Comparison of ENCODE assay signal across 8 worm cellular contexts in the genomic region with DNA sequence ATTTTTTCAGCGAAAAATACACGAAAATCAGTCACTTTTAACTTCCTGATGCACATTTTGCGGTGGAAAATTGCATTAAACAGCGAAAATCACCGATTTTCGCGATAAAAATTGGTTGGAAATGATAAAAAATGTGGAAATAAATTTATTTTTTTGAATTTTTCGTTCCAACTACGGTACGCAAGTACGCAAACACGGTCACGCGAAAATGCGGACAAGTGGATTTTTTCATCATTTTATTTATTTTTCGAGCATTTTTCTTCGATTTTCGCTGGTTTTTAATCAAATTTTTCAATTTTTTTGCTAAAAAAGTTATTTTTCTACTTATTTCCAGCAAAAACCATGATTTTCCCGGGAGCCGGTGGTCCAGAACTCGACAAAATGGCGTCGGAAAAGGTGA.
A peak's percentile ranks its signal among the peaks of the same experiment; 100 is the strongest.
TF ChIP-seq lines count a peak whose summit lies in the region.

Gene Y39A3CL.3 (plus strand): TSS at position 335 of the 400 bp plus-strand sequence.

TF ChIP-seq in whole organism, L1 larva, 84 proteins besides CTCF, POLR2A, EP300 and RAD21 (continues in another document):
- TF ChIP-seq lin-35 (GFP tag; optimal IDR thresholded peaks at IDR 0.05; lab: Kevin White, UChicago): peak; percentile 40 to 51
- peak; percentile 95 to 98 for TF ChIP-seq lsy-2 (tag; optimal IDR thresholded peaks at IDR 0.05; lab: Kevin White, UChicago)
- TF ChIP-seq tbx-2 (tag; optimal IDR thresholded peaks at IDR 0.05; lab: Kevin White, UChicago): peak; percentile 9
- TF ChIP-seq dpl-1 (GFP tag; optimal IDR thresholded peaks at IDR 0.05; lab: Kevin White, UChicago): peak in 2 of 3 experiments; percentile 58 to 62
- TF ChIP-seq aly-2 (tag; optimal IDR thresholded peaks at IDR 0.05; lab: Kevin White, UChicago): no peak
- peak; percentile 14 for TF ChIP-seq lin-14 (GFP tag; optimal IDR thresholded peaks at IDR 0.05; lab: Kevin White, UChicago)
- peak; percentile 23 for TF ChIP-seq xbp-1 (tag; optimal IDR thresholded peaks at IDR 0.05; lab: Kevin White, UChicago)
- peak; percentile 25 to 55 for TF ChIP-seq efl-1 (optimal IDR thresholded peaks at IDR 0.05; lab: Kevin White, UChicago)
- TF ChIP-seq efl-1 (GFP tag; optimal IDR thresholded peaks at IDR 0.05 in 1 of 2; lab: Kevin White, UChicago): peak; percentile 66 to 92
- TF ChIP-seq mdl-1 (tag; optimal IDR thresholded peaks at IDR 0.05; lab: Kevin White, UChicago): peak in 1 of 2 experiments; percentile 8

TF ChIP-seq in whole organism, L2 larva, 48 proteins besides CTCF, POLR2A, EP300 and RAD21:
- peak; percentile 92 to 97 for TF ChIP-seq lsy-2 (tag; optimal IDR thresholded peaks at IDR 0.05; lab: Kevin White, UChicago)
- peak; percentile 55 for TF ChIP-seq unc-55 (GFP tag; optimal IDR thresholded peaks at IDR 0.05; lab: Kevin White, UChicago)
- peak; percentile 39 for TF ChIP-seq lin-13 (GFP tag; optimal IDR thresholded peaks at IDR 0.05; lab: Kevin White, UChicago)
- peak; percentile 44 for TF ChIP-seq C34F6.9 (tag; optimal IDR thresholded peaks at IDR 0.05; lab: Kevin White, UChicago)
- TF ChIP-seq ceh-82 (tag; optimal IDR thresholded peaks at IDR 0.05; lab: Kevin White, UChicago): no peak
- TF ChIP-seq unc-62 (GFP tag; optimal IDR thresholded peaks at IDR 0.05; lab: Kevin White, UChicago): no peak
- peak; percentile 46 for TF ChIP-seq gmeb-1 (tag; optimal IDR thresholded peaks at IDR 0.05; lab: Kevin White, UChicago)

TF ChIP-seq in whole organism, L3 larva, 47 proteins besides CTCF, POLR2A, EP300 and RAD21:
- TF ChIP-seq zag-1 (tag; optimal IDR thresholded peaks at IDR 0.05; lab: Kevin White, UChicago) (no peak), nhr-23 (tag; optimal IDR thresholded peaks at IDR 0.05; lab: Kevin White, UChicago) (peak; percentile 2), lin-15B (tag; optimal IDR thresholded peaks at IDR 0.05; lab: Kevin White, UChicago) (peak; percentile 12), nfya-1 (tag; optimal IDR thresholded peaks at IDR 0.05; lab: Kevin White, UChicago; ENCODE audit: insufficient read depth) (peak; percentile 55), pha-4 (tag; optimal IDR thresholded peaks at IDR 0.05; lab: Kevin White, UChicago) (peak; percentile 34)
TF ChIP-seq in whole organism, L3 larva: peak in this region for 4.

TF ChIP-seq in whole organism, L4 larva, 104 proteins besides CTCF, POLR2A, EP300 and RAD21 (continues in another document):
- TF ChIP-seq dpl-1 (GFP tag; optimal IDR thresholded peaks at IDR 0.05; lab: Kevin White, UChicago) (peak; percentile 51), jun-1 (tag; optimal IDR thresholded peaks at IDR 0.05; lab: Kevin White, UChicago) (no peak), tra-1 (GFP tag; IDR thresholded peaks at IDR 0.05; lab: Robert Waterston, UW) (no peak), mes-2 (tag; optimal IDR thresholded peaks at IDR 0.05; lab: Kevin White, UChicago; ENCODE audit: poor library complexity, severe bottlenecking) (peak; percentile 58), mep-1 (tag; optimal IDR thresholded peaks at IDR 0.05; lab: Kevin White, UChicago) (peak; percentile 3), ceh-32 (tag; optimal IDR thresholded peaks at IDR 0.05; lab: Kevin White, UChicago; ENCODE audit: poor library complexity) (no peak), ceh-44 (GFP tag; IDR thresholded peaks at IDR 0.05; lab: Robert Waterston, UW) (no peak), pha-4 (GFP tag; IDR thresholded peaks at IDR 0.05; lab: Robert Waterston, UW) (no peak), pha-4 (tag; optimal IDR thresholded peaks at IDR 0.05; lab: Kevin White, UChicago) (no peak), lsy-2 (tag; optimal IDR thresholded peaks at IDR 0.05; lab: Kevin White, UChicago) (peak; percentile 58 to 97), nhr-28 (tag; optimal IDR thresholded peaks at IDR 0.05; lab: Kevin White, UChicago) (no peak), nhr-237 (tag; optimal IDR thresholded peaks at IDR 0.05; lab: Kevin White, UChicago) (no peak), madf-5 (GFP tag; IDR thresholded peaks at IDR 0.05; lab: Robert Waterston, UW) (no peak)

TF ChIP-seq in whole organism, early embryonic, 17 proteins besides CTCF, POLR2A, EP300 and RAD21:
- TF ChIP-seq F13C5.2 (tag; optimal IDR thresholded peaks at IDR 0.05; lab: Kevin White, UChicago) (peak; percentile 46), pes-1 (GFP tag; IDR thresholded peaks at IDR 0.05; lab: Robert Waterston, UW) (no peak), tra-4 (tag; optimal IDR thresholded peaks at IDR 0.05; lab: Kevin White, UChicago) (no peak)

TF ChIP-seq in whole organism, late embryonic, 69 proteins besides CTCF, POLR2A, EP300 and RAD21:
- TF ChIP-seq pha-4 (tag; optimal IDR thresholded peaks at IDR 0.05; lab: Kevin White, UChicago): no peak
- peak; percentile 5 for TF ChIP-seq nfya-1 (tag; optimal IDR thresholded peaks at IDR 0.05; lab: Kevin White, UChicago)
- TF ChIP-seq unc-42 (tag; optimal IDR thresholded peaks at IDR 0.05; lab: Kevin White, UChicago): no peak
- TF ChIP-seq ceh-18 (tag; optimal IDR thresholded peaks at IDR 0.05; lab: Kevin White, UChicago): no peak
- no peak for TF ChIP-seq unc-3 (GFP tag; conservative IDR thresholded peaks at IDR 0.05; lab: Robert Waterston, UW)
- TF ChIP-seq unc-3 (tag; optimal IDR thresholded peaks at IDR 0.05; lab: Kevin White, UChicago): no peak
- no peak for TF ChIP-seq dve-1 (tag; optimal IDR thresholded peaks at IDR 0.05; lab: Kevin White, UChicago)
- no peak for TF ChIP-seq fax-1 (tag; optimal IDR thresholded peaks at IDR 0.05; lab: Kevin White, UChicago)
- TF ChIP-seq hlh-30 (tag; optimal IDR thresholded peaks at IDR 0.05; lab: Kevin White, UChicago; ENCODE audit: insufficient read depth): no peak
- TF ChIP-seq hlh-13 (GFP tag; optimal IDR thresholded peaks at IDR 0.05; lab: Kevin White, UChicago): no peak
TF ChIP-seq in whole organism, late embryonic: peak in this region for 1.

TF ChIP-seq in whole organism, mixed stage, embryonic, 35 proteins besides CTCF, POLR2A, EP300 and RAD21:
- TF ChIP-seq nhr-237 (tag; optimal IDR thresholded peaks at IDR 0.05; lab: Kevin White, UChicago) (no peak), ces-1 (GFP tag; optimal IDR thresholded peaks at IDR 0.05; lab: Kevin White, UChicago) (peak; percentile 25), lsy-2 (tag; optimal IDR thresholded peaks at IDR 0.05; lab: Kevin White, UChicago) (peak; percentile 94), lin-32 (GFP tag; optimal IDR thresholded peaks at IDR 0.05; lab: Kevin White, UChicago) (no peak)

TF ChIP-seq in whole organism, young adult, 124 proteins besides CTCF, POLR2A, EP300 and RAD21:
- TF ChIP-seq lsl-1 (GFP tag; optimal IDR thresholded peaks at IDR 0.05; lab: Kevin White, UChicago) (peak; percentile 62), snpc-1.3 (tag; optimal IDR thresholded peaks at IDR 0.05; lab: Kevin White, UChicago; ENCODE audit: insufficient read depth) (no peak), efl-1 (GFP tag; optimal IDR thresholded peaks at IDR 0.05; lab: Kevin White, UChicago) (peak; percentile 26), lin-54 (GFP tag; optimal IDR thresholded peaks at IDR 0.05; lab: Kevin White, UChicago) (peak; percentile 35), snpc-1.1 (tag; optimal IDR thresholded peaks at IDR 0.05; lab: Kevin White, UChicago; ENCODE audit: insufficient read depth) (no peak)
TF ChIP-seq in whole organism, young adult: peak in this region for 3.
